Worm (Caenorhabditis elegans): Measurements from ENCODE around the gene Y66H1A.5.

Y66H1A.5 gene

DNA sequence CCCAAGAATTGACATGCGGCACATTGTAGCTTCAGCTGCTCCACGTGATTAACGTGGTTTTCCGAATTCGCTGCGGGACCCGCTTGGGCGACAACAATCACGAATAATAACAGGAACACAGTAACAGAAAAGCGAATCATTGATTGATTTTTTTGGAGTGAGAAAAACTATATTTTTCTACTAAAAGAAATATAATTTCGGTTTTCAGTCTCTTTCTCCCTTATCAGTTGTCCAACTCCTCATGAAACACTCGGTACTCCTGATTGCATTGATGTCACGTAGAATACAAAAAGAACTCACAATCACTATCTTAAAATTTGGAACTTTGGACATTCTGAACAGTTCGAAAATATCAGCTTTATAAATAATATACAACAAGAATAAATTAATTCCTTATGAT, at the start of gene Y66H1A.5:
Gene Y66H1A.5 (minus strand): TSS at position 265 of the 400 bp plus-strand sequence.
- TF ChIP-seq pha-4 (tag; optimal IDR thresholded peaks at IDR 0.05) (peak; percentile 26), elt-2 (tag; optimal IDR thresholded peaks at IDR 0.05) (peak; percentile 74), pqm-1 (tag; optimal IDR thresholded peaks at IDR 0.05) (peak; percentile 48), zag-1 (tag; optimal IDR thresholded peaks at IDR 0.05) (no peak)

- no peak for TF ChIP-seq fkh-10 (GFP tag; optimal IDR thresholded peaks at IDR 0.05)
Observed at ce11 chrIV:468307-468706, 39.4 kb upstream of the Y66H1A.5 start.

DNA sequence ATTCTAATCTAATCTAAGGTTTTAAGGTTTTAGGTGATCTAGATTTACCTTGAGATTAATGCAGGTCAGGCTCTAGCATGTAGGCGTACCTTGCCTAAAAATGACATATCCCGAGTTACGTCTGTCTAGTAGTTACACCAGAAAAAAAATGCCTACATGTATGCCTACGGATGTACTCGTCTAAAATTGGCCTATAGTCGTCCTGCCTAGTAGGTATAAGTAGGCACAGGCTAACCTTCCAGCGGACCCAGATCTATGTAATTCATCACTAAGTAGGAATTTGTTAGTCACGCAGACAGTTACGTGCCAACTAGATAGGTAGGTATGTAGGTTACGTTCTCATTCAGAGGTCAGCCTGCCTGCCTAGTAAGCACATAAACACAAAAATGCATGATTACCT, 38.4 kb upstream of the Y66H1A.5 start:
- no peak for TF ChIP-seq ceh-82 (tag; optimal IDR thresholded peaks at IDR 0.05)
- no peak for TF ChIP-seq nhr-237 (tag; optimal IDR thresholded peaks at IDR 0.05)
- no peak for TF ChIP-seq mdl-1 (tag; optimal IDR thresholded peaks at IDR 0.05)
- TF ChIP-seq elt-2 (tag; optimal IDR thresholded peaks at IDR 0.05), result no peak
- no peak for TF ChIP-seq nhr-77 (tag; optimal IDR thresholded peaks at IDR 0.05)
- TF ChIP-seq egl-27 (tag; optimal IDR thresholded peaks at IDR 0.05), result no peak
- no peak for TF ChIP-seq elt-3 (tag; optimal IDR thresholded peaks at IDR 0.05)

- no peak for TF ChIP-seq nhr-77 (tag; optimal IDR thresholded peaks at IDR 0.05)
- no peak for TF ChIP-seq unc-39 (tag; optimal IDR thresholded peaks at IDR 0.05)
- no peak for TF ChIP-seq nhr-28 (tag; optimal IDR thresholded peaks at IDR 0.05)
- TF ChIP-seq nhr-43 (tag; optimal IDR thresholded peaks at IDR 0.05; ENCODE audit: poor library complexity, severe bottlenecking), result no peak
Observed at ce11 chrIV:466569-466968, 37.6 kb upstream of the Y66H1A.5 start.

DNA sequence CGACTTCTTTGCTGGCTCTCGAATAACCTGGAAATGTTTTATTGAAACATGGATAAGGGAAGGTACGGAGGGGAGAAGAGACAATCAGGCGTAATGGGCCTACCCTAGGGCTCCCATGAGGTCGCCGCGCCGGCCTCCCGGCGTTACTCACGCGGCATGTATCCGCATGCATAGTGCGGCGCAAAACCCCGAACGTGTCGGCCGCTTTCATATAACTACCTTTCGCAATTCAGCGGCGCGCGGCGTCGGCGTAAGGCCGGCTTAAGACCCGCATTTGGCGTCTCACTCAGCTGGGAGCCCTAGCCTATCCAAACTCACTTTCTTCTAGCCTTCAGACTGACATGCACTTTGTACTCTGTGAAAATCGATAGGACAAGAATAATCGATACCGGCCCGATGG, 33.1 kb upstream of the Y66H1A.5 start:
- no peak for TF ChIP-seq fos-1 (tag; optimal IDR thresholded peaks at IDR 0.05)
- no peak for TF ChIP-seq ceh-28 (tag; optimal IDR thresholded peaks at IDR 0.05)
- no peak for TF ChIP-seq ceh-82 (tag; optimal IDR thresholded peaks at IDR 0.05)
- TF ChIP-seq ztf-11 (tag; optimal IDR thresholded peaks at IDR 0.05), result no peak
- TF ChIP-seq unc-62 (GFP tag; optimal IDR thresholded peaks at IDR 0.05), result no peak
- TF ChIP-seq aly-2 (tag; optimal IDR thresholded peaks at IDR 0.05), result no peak
- TF ChIP-seq egl-27 (tag; optimal IDR thresholded peaks at IDR 0.05), result no peak
- no peak for TF ChIP-seq tbx-2 (tag; optimal IDR thresholded peaks at IDR 0.05)
- no peak for TF ChIP-seq skn-1 (tag; optimal IDR thresholded peaks at IDR 0.05)
- no peak for TF ChIP-seq sea-2 (GFP tag; optimal IDR thresholded peaks at IDR 0.05)
- no peak for TF ChIP-seq ceh-16 (tag; optimal IDR thresholded peaks at IDR 0.05)
- no peak for TF ChIP-seq snpc-4 (tag; optimal IDR thresholded peaks at IDR 0.05)
- no peak for TF ChIP-seq mdl-1 (tag; optimal IDR thresholded peaks at IDR 0.05)
- no peak for TF ChIP-seq nhr-25 (tag; optimal IDR thresholded peaks at IDR 0.05)
- no peak for TF ChIP-seq eor-1 (tag; optimal IDR thresholded peaks at IDR 0.05)
- TF ChIP-seq mml-1 (tag; optimal IDR thresholded peaks at IDR 0.05), result no peak
- no peak for TF ChIP-seq lin-39 (tag; optimal IDR thresholded peaks at IDR 0.05)

- TF ChIP-seq elt-3 (tag; optimal IDR thresholded peaks at IDR 0.05) (no peak), elt-1 (tag; optimal IDR thresholded peaks at IDR 0.05) (no peak), fkh-2 (tag; optimal IDR thresholded peaks at IDR 0.05) (no peak), ceh-9 (tag; optimal IDR thresholded peaks at IDR 0.05) (no peak), ceh-82 (tag; optimal IDR thresholded peaks at IDR 0.05) (no peak), ceh-28 (tag; optimal IDR thresholded peaks at IDR 0.05) (no peak), fos-1 (tag; optimal IDR thresholded peaks at IDR 0.05) (no peak), ceh-16 (tag; optimal IDR thresholded peaks at IDR 0.05) (no peak), ztf-4 (tag; optimal IDR thresholded peaks at IDR 0.05) (no peak), zag-1 (tag; optimal IDR thresholded peaks at IDR 0.05) (no peak), nhr-43 (tag; optimal IDR thresholded peaks at IDR 0.05; ENCODE audit: poor library complexity, severe bottlenecking) (no peak), nhr-28 (tag; optimal IDR thresholded peaks at IDR 0.05) (no peak), unc-62 (GFP tag; optimal IDR thresholded peaks at IDR 0.05) (no peak), tbx-2 (tag; optimal IDR thresholded peaks at IDR 0.05) (no peak), egl-5 (tag; optimal IDR thresholded peaks at IDR 0.05) (no peak), daf-12 (tag; optimal IDR thresholded peaks at IDR 0.05) (no peak), aly-2 (tag; optimal IDR thresholded peaks at IDR 0.05) (no peak), skn-1 (tag; optimal IDR thresholded peaks at IDR 0.05) (no peak), nhr-25 (tag; optimal IDR thresholded peaks at IDR 0.05) (no peak), nhr-237 (tag; optimal IDR thresholded peaks at IDR 0.05) (no peak)
Observed at ce11 chrIV:460614-461079, 31.7 kb upstream of the Y66H1A.5 start, which contains the start of gene M04G7.2. Gene M04G7.2 (minus strand): TSS chrIV:461029.

Measured in whole organism, L3 larva.